Fruit fly (Drosophila melanogaster): ENCODE measurements around the gene CG14275.
A peak's percentile ranks its signal among the peaks of the same experiment; 100 is the strongest.

CG14275 gene

DNA sequence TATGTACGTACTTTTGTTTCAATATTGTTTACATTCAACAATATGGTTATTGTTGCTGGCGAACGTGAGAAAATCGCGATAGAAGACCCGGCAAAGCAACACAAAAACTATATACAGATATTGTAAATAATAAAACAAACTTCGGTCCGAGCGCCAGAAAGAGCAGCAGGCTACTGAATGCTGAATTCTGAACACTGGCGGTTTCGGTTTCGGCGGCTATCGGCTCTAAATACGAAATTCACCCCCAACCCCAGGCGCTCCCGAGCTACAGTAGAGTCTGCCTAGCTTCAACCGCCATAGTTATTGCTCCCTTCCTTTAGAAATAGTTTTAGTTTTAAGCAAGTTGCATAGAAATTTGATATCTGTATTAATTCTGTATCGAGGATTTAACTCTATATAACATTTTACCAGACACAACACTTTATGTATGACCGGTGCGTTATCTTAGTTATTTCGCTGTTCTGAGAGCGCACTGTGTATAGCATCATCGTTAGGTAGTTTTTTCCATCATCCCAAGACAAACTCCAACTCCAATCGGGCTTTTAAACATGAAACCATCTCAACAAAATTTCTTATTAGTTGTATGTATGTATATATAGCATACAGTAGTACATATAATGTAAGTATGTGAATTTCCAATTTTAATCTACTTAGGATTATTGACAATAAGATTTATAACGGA lies 35.2 kb downstream of the CG14275 start, which contains the start of gene CG7627 (continued):
- TF ChIP-seq pzg (GFP tag; optimal IDR thresholded peaks at IDR 0.05) (peak; percentile 9), bsh (GFP tag; optimal IDR thresholded peaks at IDR 0.05) (peak in 1 of 2 experiments; percentile 72), CG8290 (GFP tag; optimal IDR thresholded peaks at IDR 0.05) (peak; percentile 22), CG8290 (tag; optimal IDR thresholded peaks at IDR 0.05) (peak in 1 of 2 experiments; percentile 71), Drgx (GFP tag; IDR thresholded peaks at IDR 0.05) (peak; percentile 76), lab (GFP tag; optimal IDR thresholded peaks at IDR 0.05) (peak; percentile 88), CG34224 (GFP tag; IDR thresholded peaks at IDR 0.05; ENCODE audit: partially characterized antibody) (no peak), CG3847 (GFP tag; IDR thresholded peaks at IDR 0.05) (peak; percentile 74), dimm (GFP tag; IDR thresholded peaks at IDR 0.05) (peak; percentile 70; the same call in 1 of the 2 replicates), CG4730 (GFP tag; IDR thresholded peaks at IDR 0.05) (peak; percentile 67), Doc3 (GFP tag; IDR thresholded peaks at IDR 0.05; ENCODE audit: partially characterized antibody) (no peak), fu2 (GFP tag; optimal IDR thresholded peaks at IDR 0.05) (peak; percentile 77), rib (GFP tag; IDR thresholded peaks at IDR 0.05) (peak; percentile 57; the same call in 1 of the 2 replicates), croc (GFP tag; conservative IDR thresholded peaks at IDR 0.05) (peak; percentile 69), CG33213 (GFP tag; optimal IDR thresholded peaks at IDR 0.05) (peak; percentile 34), CG32532 (GFP tag; IDR thresholded peaks at IDR 0.05) (peak; percentile 88), crc (GFP tag; optimal IDR thresholded peaks at IDR 0.05) (peak; percentile 68), pita (GFP tag; optimal IDR thresholded peaks at IDR 0.05) (no peak), CG1832 (GFP tag; optimal IDR thresholded peaks at IDR 0.05) (no peak), CG11695 (GFP tag; IDR thresholded peaks at IDR 0.05) (peak; percentile 72; the same call in 2 of the 3 replicates), phol (tag; optimal IDR thresholded peaks at IDR 0.05) (peak; percentile 70), eyg (GFP tag; optimal IDR thresholded peaks at IDR 0.05) (peak; percentile 50), CG10959 (GFP tag; IDR thresholded peaks at IDR 0.05) (peak; percentile 45; the same call in 1 of the 2 replicates), CG15073 (GFP tag; optimal IDR thresholded peaks at IDR 0.05) (peak; percentile 15), Fer2 (tag; optimal IDR thresholded peaks at IDR 0.05) (peak; percentile 58), vfl (GFP tag; optimal IDR thresholded peaks at IDR 0.05) (peak; percentile 65), H2.0 (GFP tag; IDR thresholded peaks at IDR 0.05) (peak; percentile 66), prd (optimal IDR thresholded peaks at IDR 0.05) (no peak), prd (GFP tag; IDR thresholded peaks at IDR 0.05) (peak; percentile 81), salm (tag; optimal IDR thresholded peaks at IDR 0.05) (no peak), Spps (tag; optimal IDR thresholded peaks at IDR 0.05) (no peak), Sry-δ (GFP tag; optimal IDR thresholded peaks at IDR 0.05) (peak; percentile 48), mam (GFP tag; optimal IDR thresholded peaks at IDR 0.05) (peak; percentile 84), slp2 (GFP tag; optimal IDR thresholded peaks at IDR 0.05) (peak; percentile 12), CG10654 (GFP tag; optimal IDR thresholded peaks at IDR 0.05) (peak; percentile 50), gcm2 (GFP tag; optimal IDR thresholded peaks at IDR 0.05) (peak; percentile 57), Abd-B (GFP tag; optimal IDR thresholded peaks at IDR 0.05) (peak; percentile 47), Nf-YB (GFP tag; optimal IDR thresholded peaks at IDR 0.05) (peak; percentile 26), CG6175 (GFP tag; IDR thresholded peaks at IDR 0.05) (peak; percentile 74; the same call in 2 of the 3 replicates), sug (tag; optimal IDR thresholded peaks at IDR 0.05) (peak; percentile 55), corto (GFP tag; optimal IDR thresholded peaks at IDR 0.05) (no peak)

DNA sequence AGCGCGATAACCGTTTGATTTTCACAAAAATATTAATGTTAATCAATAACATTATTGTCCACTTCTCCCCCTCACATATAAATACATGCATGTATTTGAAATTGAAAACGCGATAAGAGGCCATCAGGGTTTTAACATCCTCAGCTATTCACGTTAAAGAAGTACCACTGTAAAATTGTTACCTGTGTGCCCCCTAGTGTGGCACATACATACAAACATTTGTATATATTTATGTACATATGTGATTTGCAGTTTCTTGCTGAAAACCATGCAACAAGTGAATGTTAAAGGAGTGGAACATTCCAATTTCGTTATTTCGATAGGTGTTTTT lies 35.7 kb downstream of the CG14275 start:
- TF ChIP-seq Elba2 (GFP tag; optimal IDR thresholded peaks at IDR 0.05), result peak; percentile 63
- TF ChIP-seq CG18011 (GFP tag; optimal IDR thresholded peaks at IDR 0.05), result no peak
- peak; percentile 5 for TF ChIP-seq exex (tag; optimal IDR thresholded peaks at IDR 0.05)
- peak; percentile 77 for TF ChIP-seq sug (tag; optimal IDR thresholded peaks at IDR 0.05)
- TF ChIP-seq pan (optimal IDR thresholded peaks at IDR 0.05), result no peak
- TF ChIP-seq pan (GFP tag; optimal IDR thresholded peaks at IDR 0.05 in 1 of 2, IDR thresholded peaks at IDR 0.05 in 1 of 2), result no peak
- no peak for TF ChIP-seq CG17385 (GFP tag; optimal IDR thresholded peaks at IDR 0.05)
- 0 out of 2 replicates have a peak, but pooled peaks have one; percentile 9 for TF ChIP-seq CG8765 (GFP tag; IDR thresholded peaks at IDR 0.05)
- no peak for TF ChIP-seq HLH54F (GFP tag; optimal IDR thresholded peaks at IDR 0.05)
- peak; percentile 37 for TF ChIP-seq Med (GFP tag)
- TF ChIP-seq Lpt (GFP tag; optimal IDR thresholded peaks at IDR 0.05), result no peak
- no peak for TF ChIP-seq unpg (GFP tag; optimal IDR thresholded peaks at IDR 0.05)
- no peak for TF ChIP-seq CG15601 (tag; optimal IDR thresholded peaks at IDR 0.05)

Data from whole organism, embryonic.